Worm (Caenorhabditis elegans) whole organism, L4/young adult: Measurements from ENCODE around the gene srlf-15.

Experiments
- W03F9.2 ChIP-seq: fragments of 150-350 bp; optimal IDR thresholded peaks from 2 replicates; lab custom pipeline; 2014; ENCODE audit warnings: missing biosample characterization, missing genetic modification characterization
- dao-5 ChIP-seq: sonication (generic microtip); optimal IDR thresholded peaks from 2 replicates; lab custom pipeline; 2016; ENCODE audit warnings: missing genotype, missing genetic modification characterization, moderate library complexity, missing compliant biosample characterization
- him-1 ChIP-seq: sonication (generic microtip); optimal IDR thresholded peaks from 2 replicates; lab custom pipeline; 2016; ENCODE audit warnings: missing genotype, missing genetic modification reagents, missing genetic modification characterization, missing compliant biosample characterization

The srlf-15 gene

ce11 chrII:11035774-11036173 is at the start of gene srlf-15:
Gene srlf-15, plus strand, starts transcription at chrII:11036074.
- no peak for TF ChIP-seq dao-5
- TF ChIP-seq W03F9.2 (tag; lab: Kevin White, UChicago), result no peak
- no peak for TF ChIP-seq him-1 (tag; lab: Kevin White, UChicago)

DNA sequence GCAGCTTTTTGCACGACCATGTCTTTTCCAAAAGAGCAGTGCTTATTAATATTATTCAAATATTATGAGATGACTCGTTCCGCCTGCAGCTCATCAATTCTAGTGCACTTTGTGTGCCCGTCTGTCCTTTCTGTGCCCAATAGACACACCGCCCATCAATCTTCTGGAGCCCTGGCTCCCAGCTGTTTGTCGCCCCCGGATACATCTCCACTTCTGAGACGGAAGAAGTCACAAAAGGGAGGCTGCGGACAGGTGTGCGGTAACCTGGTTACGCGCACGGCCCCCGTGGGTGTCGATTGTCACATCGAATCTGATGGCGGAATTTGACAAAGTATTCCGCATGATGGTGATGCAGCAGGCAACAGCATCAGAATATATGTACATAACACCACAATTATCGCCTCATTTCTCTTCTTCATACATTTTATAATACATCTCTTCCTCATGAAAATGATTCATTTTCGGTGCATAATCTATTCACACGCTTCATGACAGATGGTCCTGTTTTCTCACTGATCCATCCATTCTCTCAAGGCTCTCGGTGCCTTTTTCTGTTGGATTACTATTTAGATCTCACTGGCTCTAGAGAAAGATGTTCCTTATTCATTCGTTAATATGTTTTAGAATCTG is 49.3 kb upstream of the srlf-15 start:
- TF ChIP-seq him-1 (tag; lab: Kevin White, UChicago) (no peak), dao-5 (no peak), W03F9.2 (tag; lab: Kevin White, UChicago) (no peak)

- TF ChIP-seq W03F9.2 (tag; lab: Kevin White, UChicago), result no peak
- TF ChIP-seq dao-5, result no peak
- no peak for TF ChIP-seq him-1 (tag; lab: Kevin White, UChicago)
These were observed 47.3 kb upstream of the srlf-15 start for ce11 chrII:10988575-10988974.

DNA sequence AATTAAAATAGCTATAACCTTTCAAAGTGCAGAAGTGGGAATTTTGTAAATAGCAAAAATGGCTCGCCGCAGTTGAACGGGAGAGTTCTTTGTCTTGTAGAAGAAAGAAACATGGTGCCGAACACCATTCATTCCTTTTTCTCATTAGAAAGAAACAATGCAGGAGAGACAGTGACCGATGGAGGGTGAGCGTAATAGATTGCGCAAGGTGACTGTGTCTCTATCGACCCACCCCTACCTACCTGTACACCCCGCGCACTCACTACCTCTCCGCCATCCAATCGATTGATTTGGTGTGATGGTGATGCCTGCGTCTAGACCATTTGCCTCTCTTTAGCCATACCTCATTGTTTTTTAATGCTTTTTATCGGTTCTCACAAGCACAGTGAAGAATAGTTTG is 46.7 kb upstream of the srlf-15 start:
- TF ChIP-seq dao-5 (no peak), W03F9.2 (tag; lab: Kevin White, UChicago) (no peak), him-1 (tag; lab: Kevin White, UChicago) (no peak)

ce11 chrII:10990592-10990991 is 45.3 kb upstream of the srlf-15 start:
- TF ChIP-seq W03F9.2 (tag; lab: Kevin White, UChicago), result no peak
- no peak for TF ChIP-seq him-1 (tag; lab: Kevin White, UChicago)
- no peak for TF ChIP-seq dao-5

- TF ChIP-seq dao-5 (no peak), him-1 (tag; lab: Kevin White, UChicago) (no peak), W03F9.2 (tag; lab: Kevin White, UChicago) (no peak)
These were observed 42.2 kb upstream of the srlf-15 start for ce11 chrII:10993607-10994229.

ce11 chrII:10995600-10995999 is 40.3 kb upstream of the srlf-15 start:
- no peak for TF ChIP-seq dao-5
- TF ChIP-seq W03F9.2 (tag; lab: Kevin White, UChicago), result no peak

DNA sequence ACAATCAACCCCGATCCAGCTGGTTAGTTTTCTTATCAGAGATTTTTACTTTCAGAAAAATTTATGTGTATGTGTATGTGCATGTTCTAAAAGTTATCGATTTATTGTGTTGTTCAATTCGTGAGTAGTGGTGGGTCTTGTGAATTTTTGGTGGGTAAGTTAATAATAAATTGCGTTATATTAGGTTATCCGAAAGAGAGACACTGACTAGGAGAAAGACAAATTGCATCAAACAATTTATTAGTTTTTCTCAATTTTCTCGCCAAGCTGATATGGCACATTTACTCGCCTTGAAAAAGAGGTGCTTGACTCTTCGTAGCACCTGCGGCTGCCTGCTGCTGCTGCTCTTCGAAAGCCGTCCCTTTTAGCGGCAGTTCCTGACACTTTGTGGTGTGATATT is 36.8 kb upstream of the srlf-15 start:
- TF ChIP-seq dao-5 (no peak), W03F9.2 (tag; lab: Kevin White, UChicago) (no peak), him-1 (tag; lab: Kevin White, UChicago) (no peak)

ce11 chrII:11004381-11004780 is 31.5 kb upstream of the srlf-15 start:
- TF ChIP-seq W03F9.2 (tag; lab: Kevin White, UChicago) (no peak), him-1 (tag; lab: Kevin White, UChicago) (no peak), dao-5 (no peak)

ce11 chrII:11010914-11011313 is 25.0 kb upstream of the srlf-15 start:
- TF ChIP-seq him-1 (tag; lab: Kevin White, UChicago) (no peak), W03F9.2 (tag; lab: Kevin White, UChicago) (no peak), dao-5 (no peak)

- TF ChIP-seq dao-5, result no peak
- TF ChIP-seq him-1 (tag; lab: Kevin White, UChicago), result no peak
- TF ChIP-seq W03F9.2 (tag; lab: Kevin White, UChicago), result no peak
These were observed 23.2 kb upstream of the srlf-15 start for ce11 chrII:11012532-11013179.

- TF ChIP-seq him-1 (tag; lab: Kevin White, UChicago) (no peak), dao-5 (no peak), W03F9.2 (tag; lab: Kevin White, UChicago) (no peak)
These were observed 22.2 kb upstream of the srlf-15 start, which contains the start of gene col-81 for ce11 chrII:11013667-11014066. Gene col-81, minus strand, starts transcription at chrII:11013767.

- TF ChIP-seq him-1 (tag; lab: Kevin White, UChicago) (no peak), dao-5 (no peak), W03F9.2 (tag; lab: Kevin White, UChicago) (no peak)
These were observed 20.7 kb upstream of the srlf-15 start for ce11 chrII:11015210-11015609.

DNA sequence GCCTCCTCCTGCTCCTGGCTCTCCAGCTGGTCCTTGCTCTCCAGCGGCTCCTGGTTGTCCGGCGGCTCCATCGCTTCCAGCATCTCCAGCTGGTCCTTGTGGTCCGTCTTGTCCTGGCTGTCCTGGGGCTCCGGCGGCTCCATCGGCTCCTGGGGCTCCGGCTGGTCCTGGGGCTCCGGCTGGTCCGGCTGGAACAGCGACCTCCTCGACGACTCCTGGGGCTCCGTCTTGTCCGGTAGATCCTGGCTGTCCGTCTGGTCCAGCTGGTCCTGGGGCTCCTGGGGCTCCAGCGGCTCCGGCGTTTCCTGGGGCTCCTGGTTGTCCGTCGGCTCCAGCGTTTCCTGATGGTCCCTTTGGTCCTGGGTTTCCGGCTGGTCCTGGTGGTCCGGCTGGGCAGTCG is 20.1 kb upstream of the srlf-15 start:
- TF ChIP-seq dao-5 (no peak), W03F9.2 (tag; lab: Kevin White, UChicago) (no peak), him-1 (tag; lab: Kevin White, UChicago) (no peak)
